Fruit fly (Drosophila melanogaster) whole organism, wandering third instar larva: ENCODE measurements around the gene CG33493.

Source experiments
- Abd-B ChIP-seq: fragments of >200 bp; optimal IDR thresholded peaks from 2 replicates; lab custom pipeline; 2017; ENCODE audit warnings: missing biosample characterization, missing genetic modification characterization
- CG32264 ChIP-seq: fragments of 200-800 bp; sonication (Bioruptor generic); optimal IDR thresholded peaks from 2 replicates; lab custom pipeline; 2016; ENCODE audit warnings: missing biosample characterization, missing genetic modification characterization
- CG9705 ChIP-seq: fragments of 200-800 bp; sonication (Bioruptor generic); optimal IDR thresholded peaks from 2 replicates; lab custom pipeline; 2018; ENCODE audit warnings: missing biosample characterization, mild to moderate bottlenecking, missing genetic modification characterization
- Dfd ChIP-seq: fragments of >200 bp; optimal IDR thresholded peaks from 2 replicates; lab custom pipeline; 2017; ENCODE audit warnings: missing biosample characterization, missing genetic modification characterization
- Dif ChIP-seq: fragments of 200-275, 200-300 bp; sonication (Bioruptor generic); optimal IDR thresholded peaks from 2 replicates; lab custom pipeline; 2018; ENCODE audit warnings: missing biosample characterization, missing genetic modification characterization; ENCODE audit not compliant: partially characterized antibody
- GATAd ChIP-seq: sonication (Bioruptor generic); optimal IDR thresholded peaks from 2 replicates; lab custom pipeline; 2016; ENCODE audit warnings: missing biosample characterization, missing genetic modification characterization
- Hr78 ChIP-seq: fragments of >200 bp; optimal IDR thresholded peaks from 2 replicates; lab custom pipeline; 2017; ENCODE audit warnings: missing biosample characterization, missing genetic modification characterization
- Hr83 ChIP-seq: fragments of 200-300 bp; sonication (Bioruptor generic); optimal IDR thresholded peaks from 2 replicates; lab custom pipeline; 2016; ENCODE audit warnings: missing biosample characterization, mild to moderate bottlenecking, missing genetic modification characterization, moderate library complexity; ENCODE audit not compliant: poor library complexity, severe bottlenecking
- Jra ChIP-seq: sonication (Bioruptor generic); optimal IDR thresholded peaks from 2 replicates; lab custom pipeline; 2016; ENCODE audit warnings: missing biosample characterization, missing genetic modification characterization
- N ChIP-seq: fragments of >200 bp; optimal IDR thresholded peaks from 2 replicates; lab custom pipeline; 2018; ENCODE audit warnings: missing biosample characterization, missing external identifiers, missing genetic modification characterization
- OdsH ChIP-seq: fragments of 200-800 bp; sonication (Bioruptor generic); optimal IDR thresholded peaks from 2 replicates; lab custom pipeline; 2016; ENCODE audit warnings: missing biosample characterization, mild to moderate bottlenecking, missing genetic modification characterization
- Rel ChIP-seq, 2 experiments: fragments of 200-800 bp; sonication (Bioruptor generic) in 1 of 2; optimal IDR thresholded peaks; 2 replicates in 1 of 2; 3 replicates in 1 of 2; lab custom pipeline; 2016 to 2019; ENCODE audit warnings: mild to moderate bottlenecking in 2 of 2, missing biosample characterization in 2 of 2, missing genetic modification characterization in 2 of 2, moderate library complexity in 1 of 2
- Vsx2 ChIP-seq: fragments of 200-300, 225-300 bp; sonication (Bioruptor generic); optimal IDR thresholded peaks from 2 replicates; lab custom pipeline; 2018; ENCODE audit warnings: missing biosample characterization, missing genetic modification characterization; ENCODE audit not compliant: partially characterized antibody
- brk ChIP-seq: fragments of 200-800 bp; sonication (Bioruptor generic); optimal IDR thresholded peaks from 2 replicates; lab custom pipeline; 2016; ENCODE audit warnings: missing biosample characterization, mild to moderate bottlenecking, missing genetic modification characterization
- dmrt93B ChIP-seq: fragments of 200-800 bp; sonication (Bioruptor generic); optimal IDR thresholded peaks from 2 replicates; lab custom pipeline; 2018; ENCODE audit warnings: missing biosample characterization, mild to moderate bottlenecking, missing genetic modification characterization
- dsf ChIP-seq: sonication (Bioruptor generic); optimal IDR thresholded peaks from 2 replicates; lab custom pipeline; 2016; ENCODE audit warnings: missing biosample characterization, missing genetic modification characterization, borderline replicate concordance
- ey ChIP-seq: fragments of 200-800 bp; sonication (Bioruptor generic); optimal IDR thresholded peaks from 2 replicates; lab custom pipeline; 2016; ENCODE audit warnings: missing biosample characterization, missing genetic modification characterization
- foxo ChIP-seq, 2 experiments: fragments of 200-800 bp; sonication (Bioruptor generic); optimal IDR thresholded peaks; 2 replicates in 1 of 2; 3 replicates in 1 of 2; lab custom pipeline; 2016 to 2017; ENCODE audit warnings: missing biosample characterization in 2 of 2, missing genetic modification characterization in 2 of 2
- fru ChIP-seq: fragments of 200-800 bp; sonication (Bioruptor generic); optimal IDR thresholded peaks from 3 replicates; lab custom pipeline; 2016; ENCODE audit warnings: missing biosample characterization, mild to moderate bottlenecking, missing genetic modification characterization
- jim ChIP-seq: fragments of 175-275, 200-325 bp; sonication (Bioruptor generic); optimal IDR thresholded peaks from 2 replicates; lab custom pipeline; 2016; ENCODE audit warnings: missing biosample characterization, mild to moderate bottlenecking, missing genetic modification characterization
- lola ChIP-seq: fragments of >200 bp; optimal IDR thresholded peaks from 2 replicates; lab custom pipeline; 2017; ENCODE audit warnings: missing biosample characterization, missing genetic modification characterization
- pan ChIP-seq: fragments of >200 bp; optimal IDR thresholded peaks from 2 replicates; lab custom pipeline; 2017
- psq ChIP-seq: fragments of 200-800 bp; sonication (Bioruptor generic); optimal IDR thresholded peaks from 3 replicates; lab custom pipeline; 2017; ENCODE audit warnings: missing biosample characterization, mild to moderate bottlenecking, missing genetic modification characterization, moderate library complexity
- rgr ChIP-seq: fragments of 200-800 bp; sonication (Bioruptor generic); optimal IDR thresholded peaks from 3 replicates; lab custom pipeline; 2016; ENCODE audit warnings: missing biosample characterization, mild to moderate bottlenecking, missing genetic modification characterization
- sv ChIP-seq: fragments of 200-800 bp; sonication (Bioruptor generic); optimal IDR thresholded peaks from 3 replicates; lab custom pipeline; 2016; ENCODE audit warnings: missing biosample characterization, missing genetic modification characterization

CG33493 gene

DNA sequence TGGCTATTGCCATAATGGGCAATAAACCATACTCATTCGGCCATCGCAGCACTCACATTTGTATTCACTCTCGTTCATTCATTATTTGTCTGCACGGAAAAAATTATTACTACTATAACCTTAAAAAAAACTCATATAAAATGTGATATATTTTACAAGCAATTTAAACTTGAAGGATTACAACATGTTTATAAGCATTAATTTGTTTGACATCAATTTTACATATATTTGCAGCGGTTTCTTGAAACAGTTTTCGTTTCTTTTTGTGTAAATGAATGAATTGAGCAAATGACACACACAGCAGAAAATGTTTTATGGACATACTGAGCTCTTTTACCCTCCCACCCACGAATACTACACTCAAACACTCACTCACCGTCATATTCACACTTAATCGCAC is 40.5 kb upstream of the CG33493 start:
- TF ChIP-seq Hr78, result no peak
- no peak for TF ChIP-seq N (GFP tag; lab: Kevin White, UChicago)

- TF ChIP-seq Rel (GFP tag; optimal IDR thresholded peaks at IDR 0.05; lab: Kevin White, UChicago), result no peak
- TF ChIP-seq Rel (tag; optimal IDR thresholded peaks at IDR 0.05; lab: Kevin White, UChicago), result no peak
- TF ChIP-seq CG9705 (GFP tag; lab: Kevin White, UChicago), result no peak
- TF ChIP-seq Jra, result no peak
- TF ChIP-seq Vsx2 (GFP tag; lab: Kevin White, UChicago), result no peak
- no peak for TF ChIP-seq N (GFP tag; lab: Kevin White, UChicago)
- no peak for TF ChIP-seq Dif (GFP tag; lab: Kevin White, UChicago)
- no peak for TF ChIP-seq GATAd (GFP tag; lab: Kevin White, UChicago)
- TF ChIP-seq Hr78, result no peak
- TF ChIP-seq psq, result no peak
- TF ChIP-seq, all 38 proteins: peak for 0
Measured at dm6 chr3L:10732032-10732431, 39.1 kb upstream of the CG33493 start.

dm6 chr3L:10727123-10727522 is 34.2 kb upstream of the CG33493 start:
- TF ChIP-seq GATAd (GFP tag; lab: Kevin White, UChicago) (no peak), brk (GFP tag; lab: Kevin White, UChicago) (no peak), sv (GFP tag; lab: Kevin White, UChicago) (no peak), dmrt93B (GFP tag; lab: Kevin White, UChicago) (no peak), Abd-B (GFP tag; lab: Kevin White, UChicago) (no peak), lola (no peak), fru (GFP tag; lab: Kevin White, UChicago) (no peak), ey (GFP tag; lab: Kevin White, UChicago) (no peak), jim (no peak), OdsH (GFP tag; lab: Kevin White, UChicago) (no peak)
- TF ChIP-seq, all 38 proteins: peak for 0

DNA sequence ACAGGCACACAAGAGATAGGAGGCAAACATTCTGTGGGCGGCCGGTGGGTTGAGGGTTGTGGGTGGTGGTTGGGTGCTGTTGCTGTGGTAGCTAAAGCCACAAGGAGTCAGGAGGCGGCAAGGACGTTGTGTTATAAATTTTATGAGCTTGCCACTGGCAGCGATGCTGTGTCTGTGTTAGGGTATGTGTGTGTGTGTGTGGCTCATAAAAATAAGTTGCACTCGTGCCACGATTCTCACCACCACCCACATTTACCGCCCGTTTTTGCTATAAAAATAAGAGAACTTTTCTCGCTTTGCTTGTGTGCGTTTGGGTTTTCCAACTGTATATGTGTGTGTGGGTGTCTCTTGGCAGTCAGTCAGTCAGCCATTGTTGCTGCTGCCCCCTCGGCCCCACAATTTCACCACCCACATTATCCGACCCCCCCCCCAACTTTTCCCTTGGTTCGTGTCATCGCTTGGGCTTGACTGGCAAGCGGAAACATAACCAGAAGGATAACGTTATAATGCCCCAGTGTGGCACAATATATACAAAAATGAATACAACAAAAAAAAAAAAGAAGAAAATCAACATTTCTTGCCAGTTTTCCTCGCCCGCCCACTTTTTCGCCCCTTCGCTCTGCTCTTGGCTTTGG is 32.0 kb upstream of the CG33493 start:
- TF ChIP-seq Dfd (GFP tag; lab: Kevin White, UChicago), result peak; percentile 18
- TF ChIP-seq CG32264, result no peak
- TF ChIP-seq rgr (GFP tag; lab: Kevin White, UChicago), result no peak

- TF ChIP-seq Dfd (GFP tag; lab: Kevin White, UChicago) (peak; percentile 75), dsf (GFP tag; lab: Kevin White, UChicago) (no peak), pan (no peak), Hr83 (no peak)
Measured at dm6 chr3L:10723596-10723995, 30.6 kb upstream of the CG33493 start.

DNA sequence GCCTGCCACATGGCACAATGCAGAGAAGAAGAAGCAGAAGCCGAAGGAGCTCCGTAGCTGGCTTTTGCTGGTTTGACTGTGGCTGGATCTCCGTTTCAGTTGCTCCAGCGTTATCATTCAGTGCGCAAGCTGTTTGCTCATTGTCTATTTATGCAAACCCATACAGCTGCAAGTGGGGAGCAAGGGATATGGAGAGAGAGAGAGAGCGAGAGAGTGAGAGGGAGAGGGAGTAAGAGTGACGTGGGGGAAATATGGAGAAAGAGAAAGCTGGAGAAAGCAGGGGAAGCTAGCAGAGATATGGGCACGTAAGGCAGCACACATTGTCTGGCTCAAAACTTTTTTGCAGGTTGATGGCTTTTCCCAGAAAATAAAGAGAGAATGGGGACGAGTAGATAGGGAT is 29.6 kb upstream of the CG33493 start:
- TF ChIP-seq lola, result no peak
- TF ChIP-seq Hr83, result no peak
- no peak for TF ChIP-seq Rel (GFP tag; optimal IDR thresholded peaks at IDR 0.05; lab: Kevin White, UChicago)
- no peak for TF ChIP-seq Rel (tag; optimal IDR thresholded peaks at IDR 0.05; lab: Kevin White, UChicago)
- no peak for TF ChIP-seq brk (GFP tag; lab: Kevin White, UChicago)
- no peak for TF ChIP-seq dmrt93B (GFP tag; lab: Kevin White, UChicago)
- no peak for TF ChIP-seq N (GFP tag; lab: Kevin White, UChicago)
- no peak for TF ChIP-seq Dfd (GFP tag; lab: Kevin White, UChicago)

DNA sequence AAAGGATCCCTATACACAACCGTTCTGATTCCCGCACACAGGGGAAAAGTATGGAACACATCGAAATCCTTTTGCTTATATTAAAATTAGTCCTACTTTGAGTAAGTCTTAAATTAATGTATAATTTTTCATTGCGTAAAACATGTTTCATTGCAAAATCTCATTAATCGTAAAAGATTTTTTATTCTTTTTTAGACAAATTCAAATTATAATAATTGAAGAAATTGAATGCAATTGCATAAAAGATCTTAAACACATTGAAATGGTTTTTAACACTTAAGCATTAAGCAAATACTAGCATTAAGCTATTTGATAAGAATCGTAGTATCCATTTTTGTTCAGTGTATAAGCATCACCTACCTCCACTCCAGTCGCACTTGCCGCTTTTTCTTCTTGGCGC is 26.8 kb upstream of the CG33493 start:
- no peak for TF ChIP-seq Vsx2 (GFP tag; lab: Kevin White, UChicago)
- TF ChIP-seq foxo (GFP tag; optimal IDR thresholded peaks at IDR 0.05; lab: Kevin White, UChicago), result peak in 1 of 2 experiments; percentile 12
